Worm (Caenorhabditis elegans) whole organism, L1 larva: Measurements from ENCODE around the gene faah-5.

Experiments
- ama-1 ChIP-seq: fragments of 150-350 bp; optimal IDR thresholded peaks from 2 replicates; lab custom pipeline; 2014
- jun-1 ChIP-seq: fragments of 150-350 bp; optimal IDR thresholded peaks from 2 replicates; lab custom pipeline; 2014; ENCODE audit warnings: missing biosample characterization, missing genetic modification reagents, missing genetic modification characterization
- nhr-237 ChIP-seq: fragments of 150-350 bp; optimal IDR thresholded peaks from 2 replicates; lab custom pipeline; 2014; ENCODE audit warnings: missing biosample characterization, missing genetic modification characterization
- sox-4 ChIP-seq: sonication (generic microtip); optimal IDR thresholded peaks from 2 replicates; lab custom pipeline; 2016; ENCODE audit warnings: missing genetic modification characterization, missing compliant biosample characterization

DNA sequence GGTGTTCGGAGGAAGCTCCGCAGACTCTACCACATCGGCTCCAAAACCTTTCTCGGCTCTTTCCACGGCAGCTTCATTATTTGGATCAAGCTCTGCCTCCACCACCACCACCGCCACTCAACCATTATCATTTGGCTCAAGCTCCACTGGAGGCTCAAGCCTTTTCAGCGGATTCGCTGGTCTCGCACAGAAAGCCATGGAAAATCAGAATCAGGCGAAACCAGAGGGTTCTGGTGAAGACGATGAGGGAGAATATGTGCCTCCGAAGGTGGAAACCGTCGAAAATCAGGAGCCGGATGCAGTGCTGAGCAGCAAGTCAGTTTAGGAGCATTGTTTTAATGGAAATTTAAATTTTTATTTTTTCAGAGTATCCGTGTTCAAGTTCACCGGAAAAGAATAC lies 25.9 kb upstream of the faah-5 start:
- TF ChIP-seq ama-1 (lab: Kevin White, UChicago) (no peak), sox-4 (tag; lab: Kevin White, UChicago) (no peak), nhr-237 (tag; lab: Kevin White, UChicago) (no peak), jun-1 (no peak)
